Worm (Caenorhabditis elegans) whole organism, midembryonic: ENCODE data around the gene icap-1.

ENCODE experiments used
- cog-1 ChIP-seq: sonication (generic microtip); optimal IDR thresholded peaks from 2 replicates; lab custom pipeline; 2016; ENCODE audit warnings: missing genetic modification characterization, missing compliant biosample characterization
- tab-1 ChIP-seq: fragments of 200-800 bp; sonication (Bioruptor generic); IDR thresholded peaks from 2 replicates; pipeline ENCODE4 v1.3.6; 2022; ENCODE audit warnings: missing genetic modification characterization, missing compliant biosample characterization
- ztf-29 ChIP-seq: fragments of 200-800 bp; sonication (Bioruptor generic); IDR thresholded peaks from 2 replicates; pipeline ENCODE4 v1.3.6; 2022; ENCODE audit warnings: missing genetic modification reagents, missing genetic modification characterization, missing compliant biosample characterization

- TF ChIP-seq cog-1 (no peak), ztf-29 (GFP tag; lab: Robert Waterston, UW) (no peak), tab-1 (GFP tag; lab: Robert Waterston, UW) (no peak)
Measured at ce11 chrIV:13797859-13798374, 11.2 kb upstream of the icap-1 start, which contains the start of gene Y45F10D.6.
